Worm (Caenorhabditis elegans) whole organism, L1 larva: ENCODE results near the gene F59B2.9.

ENCODE experiments used
- C16A3.4 ChIP-seq: fragments of 150-350 bp; optimal IDR thresholded peaks from 2 replicates; lab custom pipeline; 2014; ENCODE audit warnings: missing biosample characterization, missing genetic modification characterization
- C34B4.2 ChIP-seq: sonication (generic microtip); optimal IDR thresholded peaks from 2 replicates; lab custom pipeline; 2017; ENCODE audit warnings: mild to moderate bottlenecking, missing genetic modification characterization, missing compliant biosample characterization
- aha-1 ChIP-seq: fragments of 150-350 bp; optimal IDR thresholded peaks from 2 replicates; lab custom pipeline; 2014; ENCODE audit warnings: missing biosample characterization, missing genetic modification characterization
- blmp-1 ChIP-seq: fragments of 150-350 bp; optimal IDR thresholded peaks from 2 replicates; lab custom pipeline; 2014; ENCODE audit warnings: missing biosample characterization, missing genetic modification characterization
- ceh-63 ChIP-seq: fragments of 200-800 bp; sonication (Bioruptor generic); optimal IDR thresholded peaks from 2 replicates; lab custom pipeline; 2018; ENCODE audit warnings: mild to moderate bottlenecking, missing genetic modification characterization, missing compliant biosample characterization
- ceh-8 ChIP-seq: fragments of 200-800 bp; sonication (Bioruptor generic); optimal IDR thresholded peaks from 2 replicates; lab custom pipeline; 2018; ENCODE audit warnings: mild to moderate bottlenecking, missing genetic modification characterization, moderate library complexity, missing compliant biosample characterization
- ceh-82 ChIP-seq, 3 experiments: fragments of 150-350 bp in 1 of 3; sonication (generic microtip) in 2 of 3; optimal IDR thresholded peaks; 2 replicates each; lab custom pipeline; 2014 to 2017; ENCODE audit warnings: missing biosample characterization in 3 of 3, missing genetic modification characterization in 3 of 3
- ceh-88 ChIP-seq: fragments of 200-800 bp; sonication (Bioruptor generic); IDR thresholded peaks from 2 replicates; pipeline ENCODE4 v1.3.6; 2022; ENCODE audit warnings: missing genetic modification characterization, missing compliant biosample characterization
- ceh-90 ChIP-seq: sonication (generic microtip); optimal IDR thresholded peaks from 2 replicates; lab custom pipeline; 2016; ENCODE audit warnings: missing genetic modification characterization, missing compliant biosample characterization
- dpl-1 ChIP-seq, 3 experiments: fragments of 150-350 bp in 2 of 3; sonication (generic microtip) in 1 of 3; optimal IDR thresholded peaks; 2 replicates each; lab custom pipeline; 2014 to 2017; ENCODE audit warnings: missing biosample characterization in 3 of 3, missing genetic modification characterization in 3 of 3, missing genetic modification reagents in 3 of 3
- dsc-1 ChIP-seq: sonication (generic microtip); optimal IDR thresholded peaks from 2 replicates; lab custom pipeline; 2016; ENCODE audit warnings: mild to moderate bottlenecking, missing genetic modification characterization, missing compliant biosample characterization
- efl-1 ChIP-seq, 4 experiments: fragments of 150-350 bp; optimal IDR thresholded peaks in 3 of 4; peaks in 1 of 4; 1 replicate in 1 of 4; 2 replicates in 3 of 4; lab custom pipeline; 2014; ENCODE audit warnings: missing biosample characterization in 2 of 4, missing genetic modification characterization in 2 of 4, missing genetic modification reagents in 2 of 4
- efl-3 ChIP-seq: fragments of 200-800 bp; sonication (Bioruptor generic); optimal IDR thresholded peaks from 2 replicates; lab custom pipeline; 2018; ENCODE audit warnings: mild to moderate bottlenecking, missing genetic modification characterization, missing compliant biosample characterization
- elt-2 ChIP-seq: sonication (generic microtip); optimal IDR thresholded peaks from 2 replicates; lab custom pipeline; 2016; ENCODE audit warnings: missing genetic modification characterization, mild to moderate bottlenecking, inconsistent platforms, missing compliant biosample characterization, missing genetic modification reagents
- elt-3 ChIP-seq, 6 experiments: fragments of 150-350 bp in 1 of 6; sonication (generic microtip); optimal IDR thresholded peaks; 2 replicates each; lab custom pipeline; 2017 to 2018; ENCODE audit warnings: missing biosample characterization in 6 of 6, missing genetic modification characterization in 6 of 6, inconsistent platforms in 1 of 6
- fkh-4 ChIP-seq: sonication (generic microtip); optimal IDR thresholded peaks from 2 replicates; lab custom pipeline; 2016; ENCODE audit warnings: missing compliant biosample characterization, missing genetic modification characterization, borderline replicate concordance
- fkh-8 ChIP-seq: sonication (generic microtip); optimal IDR thresholded peaks from 2 replicates; lab custom pipeline; 2016; ENCODE audit warnings: mild to moderate bottlenecking, missing genetic modification characterization, missing compliant biosample characterization
- fos-1 ChIP-seq: fragments of 150-350 bp; optimal IDR thresholded peaks from 2 replicates; lab custom pipeline; 2014; ENCODE audit warnings: missing biosample characterization, missing genetic modification characterization
- grh-1 ChIP-seq: fragments of 200-800 bp; sonication (Bioruptor generic); IDR thresholded peaks from 2 replicates; pipeline ENCODE4 v1.3.6; 2022; ENCODE audit warnings: missing genetic modification reagents, missing genetic modification characterization, missing compliant biosample characterization
- hlh-4 ChIP-seq: sonication (generic microtip); optimal IDR thresholded peaks from 2 replicates; lab custom pipeline; 2016; ENCODE audit warnings: mild to moderate bottlenecking, missing genetic modification characterization, missing compliant biosample characterization
- hpl-2 ChIP-seq: fragments of 150-350 bp; optimal IDR thresholded peaks from 2 replicates; lab custom pipeline; 2014; ENCODE audit warnings: missing biosample characterization, missing genetic modification reagents, missing genetic modification characterization
- isw-1 ChIP-seq: fragments of 200-800 bp; sonication (Bioruptor generic); IDR thresholded peaks from 2 replicates; pipeline ENCODE4 v1.3.6; 2022; ENCODE audit warnings: missing genetic modification characterization, missing compliant biosample characterization
- lin-13 ChIP-seq: fragments of 150-350 bp; optimal IDR thresholded peaks from 2 replicates; lab custom pipeline; 2014; ENCODE audit warnings: missing biosample characterization, missing genetic modification reagents, missing genetic modification characterization
- lin-14 ChIP-seq: fragments of 200-800 bp; sonication (Bioruptor generic); optimal IDR thresholded peaks from 2 replicates; lab custom pipeline; 2018; ENCODE audit warnings: mild to moderate bottlenecking, missing genetic modification characterization, moderate library complexity, missing compliant biosample characterization
- mab-9 ChIP-seq: fragments of 200-800 bp; sonication (Bioruptor generic); IDR thresholded peaks from 2 replicates; pipeline ENCODE4 v1.3.6; 2022; ENCODE audit warnings: missing genetic modification reagents, missing genetic modification characterization, missing compliant biosample characterization
- mep-1 ChIP-seq: fragments of 150-350 bp; optimal IDR thresholded peaks from 2 replicates; lab custom pipeline; 2014; ENCODE audit warnings: missing biosample characterization, missing genetic modification characterization
- nhr-20 ChIP-seq: sonication (generic microtip); optimal IDR thresholded peaks from 2 replicates; lab custom pipeline; 2016; ENCODE audit warnings: mild to moderate bottlenecking, missing genetic modification characterization, missing compliant biosample characterization
- nhr-237 ChIP-seq: fragments of 150-350 bp; optimal IDR thresholded peaks from 2 replicates; lab custom pipeline; 2014; ENCODE audit warnings: missing biosample characterization, missing genetic modification characterization
- nhr-71 ChIP-seq: sonication (generic microtip); optimal IDR thresholded peaks from 2 replicates; lab custom pipeline; 2016; ENCODE audit warnings: mild to moderate bottlenecking, missing genetic modification characterization, moderate library complexity, missing compliant biosample characterization
- nhr-76 ChIP-seq: sonication (generic microtip); optimal IDR thresholded peaks from 2 replicates; lab custom pipeline; 2017; ENCODE audit warnings: missing biosample characterization, missing genetic modification characterization
- nhr-77 ChIP-seq: fragments of 150-350 bp; optimal IDR thresholded peaks from 2 replicates; lab custom pipeline; 2014; ENCODE audit warnings: missing biosample characterization, missing genetic modification characterization
- nhr-84 ChIP-seq: sonication (generic microtip); optimal IDR thresholded peaks from 2 replicates; lab custom pipeline; 2017; ENCODE audit warnings: missing biosample characterization, missing genetic modification characterization
- nhr-85 ChIP-seq: sonication (generic microtip); peaks from one replicate; lab custom pipeline; 2016; ENCODE audit warnings: missing genetic modification characterization, inconsistent platforms, missing compliant biosample characterization
- pag-3 ChIP-seq: sonication (generic microtip); optimal IDR thresholded peaks from 2 replicates; lab custom pipeline; 2017; ENCODE audit warnings: missing genetic modification characterization, mild to moderate bottlenecking, missing compliant biosample characterization, antibody characterized with exemption, borderline replicate concordance; ENCODE audit not compliant: insufficient read depth
- pax-3 ChIP-seq: fragments of 200-800 bp; sonication (Bioruptor generic); optimal IDR thresholded peaks from 2 replicates; lab custom pipeline; 2018; ENCODE audit warnings: mild to moderate bottlenecking, missing genetic modification characterization, moderate library complexity, missing compliant biosample characterization
- rnt-1 ChIP-seq: sonication (generic microtip); optimal IDR thresholded peaks from 2 replicates; lab custom pipeline; 2016; ENCODE audit warnings: mild to moderate bottlenecking, missing genetic modification characterization, moderate library complexity, missing compliant biosample characterization
- sptf-1 ChIP-seq: fragments of 150-350 bp; optimal IDR thresholded peaks from 2 replicates; lab custom pipeline; 2014; ENCODE audit warnings: missing biosample characterization, missing genetic modification characterization
- sup-37 ChIP-seq: fragments of 200-800 bp; sonication (Bioruptor generic); optimal IDR thresholded peaks from 2 replicates; lab custom pipeline; 2018; ENCODE audit warnings: mild to moderate bottlenecking, missing genetic modification characterization, missing compliant biosample characterization
- swsn-7 ChIP-seq: sonication (generic microtip); optimal IDR thresholded peaks from 2 replicates; lab custom pipeline; 2016; ENCODE audit warnings: missing genetic modification characterization, missing compliant biosample characterization
- tbx-2 ChIP-seq: sonication (generic microtip); optimal IDR thresholded peaks from 2 replicates; lab custom pipeline; 2016; ENCODE audit warnings: missing genetic modification characterization, missing compliant biosample characterization
- unc-130 ChIP-seq: fragments of 150-350 bp; optimal IDR thresholded peaks from 2 replicates; lab custom pipeline; 2017; ENCODE audit warnings: missing biosample characterization, missing genetic modification characterization, inconsistent platforms
- unc-30 ChIP-seq: sonication (generic microtip); optimal IDR thresholded peaks from 2 replicates; lab custom pipeline; 2017; ENCODE audit warnings: missing biosample characterization, missing genetic modification characterization
- unc-98 ChIP-seq: fragments of 200-800 bp; sonication (Bioruptor generic); IDR thresholded peaks from 2 replicates; pipeline ENCODE4 v1.3.6; 2022; ENCODE audit warnings: missing genetic modification characterization, missing compliant biosample characterization
- vab-15 ChIP-seq: sonication (generic microtip); optimal IDR thresholded peaks from 2 replicates; lab custom pipeline; 2017; ENCODE audit warnings: missing genotype, mild to moderate bottlenecking, missing genetic modification characterization, missing compliant biosample characterization
- xbp-1 ChIP-seq: sonication (generic microtip); optimal IDR thresholded peaks from 2 replicates; lab custom pipeline; 2016; ENCODE audit warnings: missing genetic modification characterization, missing compliant biosample characterization
- zag-1 ChIP-seq: fragments of 150-350 bp; optimal IDR thresholded peaks from 2 replicates; lab custom pipeline; 2014; ENCODE audit warnings: missing biosample characterization, missing genetic modification characterization
- ztf-11 ChIP-seq, 2 experiments: sonication (generic microtip); optimal IDR thresholded peaks; 2 replicates each; lab custom pipeline; 2016 to 2017; ENCODE audit warnings: missing genetic modification characterization in 2 of 2, missing biosample characterization in 1 of 2, missing compliant biosample characterization in 1 of 2
- ztf-4 ChIP-seq: fragments of 150-350 bp; optimal IDR thresholded peaks from 2 replicates; lab custom pipeline; 2014; ENCODE audit warnings: missing biosample characterization, missing genetic modification characterization

Gene F59B2.9

ce11 chrIII:9053263-9053662 is 41.1 kb upstream of the F59B2.9 start:
- TF ChIP-seq ceh-88 (GFP tag; lab: Robert Waterston, UW) = no peak
- TF ChIP-seq ztf-11 (tag; optimal IDR thresholded peaks at IDR 0.05; lab: Kevin White, UChicago) = no peak
- TF ChIP-seq nhr-77 (tag; lab: Kevin White, UChicago) = no peak
- no peak for TF ChIP-seq hlh-4 (tag; lab: Kevin White, UChicago)
- no peak for TF ChIP-seq ceh-90 (tag; lab: Kevin White, UChicago)
- no peak for TF ChIP-seq nhr-84 (tag; lab: Kevin White, UChicago)
- no peak for TF ChIP-seq rnt-1 (tag; lab: Kevin White, UChicago)
- TF ChIP-seq vab-15 (tag; lab: Kevin White, UChicago) = no peak
- no peak for TF ChIP-seq lin-13 (GFP tag; lab: Kevin White, UChicago)
- TF ChIP-seq efl-1 (optimal IDR thresholded peaks at IDR 0.05; lab: Kevin White, UChicago) = no peak
- TF ChIP-seq efl-1 (GFP tag; optimal IDR thresholded peaks at IDR 0.05 in 1 of 2; lab: Kevin White, UChicago) = no peak
- peak; percentile 3 for TF ChIP-seq lin-14
- TF ChIP-seq zag-1 = no peak
- no peak for TF ChIP-seq unc-98
- TF ChIP-seq efl-3 = no peak
- TF ChIP-seq elt-2 (tag; lab: Kevin White, UChicago) = no peak
- peak; percentile 19 for TF ChIP-seq C34B4.2 (tag; lab: Kevin White, UChicago)
- TF ChIP-seq sup-37 (GFP tag; lab: Kevin White, UChicago) = no peak
- peak; percentile 47 for TF ChIP-seq nhr-85 (tag; lab: Kevin White, UChicago)
- no peak for TF ChIP-seq nhr-76 (tag; lab: Kevin White, UChicago)
- peak; percentile 19 for TF ChIP-seq nhr-237 (tag; lab: Kevin White, UChicago)
- no peak for TF ChIP-seq ceh-8 (GFP tag; lab: Kevin White, UChicago)

ce11 chrIII:9052371-9052978 is 40.3 kb upstream of the F59B2.9 start:
- TF ChIP-seq blmp-1 (tag; lab: Kevin White, UChicago) = peak; percentile 31
- no peak for TF ChIP-seq fkh-4 (tag; lab: Kevin White, UChicago)
- TF ChIP-seq unc-130 (tag; lab: Kevin White, UChicago) = peak; percentile 48
- peak; percentile 52 for TF ChIP-seq mep-1 (tag; lab: Kevin White, UChicago)
- no peak for TF ChIP-seq ceh-63 (GFP tag; lab: Kevin White, UChicago)
- peak; percentile 66 for TF ChIP-seq fkh-8 (tag; lab: Kevin White, UChicago)
- no peak for TF ChIP-seq nhr-237 (tag; lab: Kevin White, UChicago)
- no peak for TF ChIP-seq dpl-1 (GFP tag; optimal IDR thresholded peaks at IDR 0.05; lab: Kevin White, UChicago)
- TF ChIP-seq efl-1 (optimal IDR thresholded peaks at IDR 0.05; lab: Kevin White, UChicago) = peak; percentile 49 to 50
- TF ChIP-seq efl-1 (GFP tag; optimal IDR thresholded peaks at IDR 0.05 in 1 of 2; lab: Kevin White, UChicago) = peak in 1 of 2 experiments; percentile 87
- TF ChIP-seq nhr-77 (tag; lab: Kevin White, UChicago) = no peak
- peak; percentile 62 for TF ChIP-seq mab-9
- peak; percentile 1 for TF ChIP-seq ztf-4
- TF ChIP-seq hpl-2 = no peak
- no peak; the same call in 1 of the 2 replicates for TF ChIP-seq grh-1 (GFP tag; lab: Robert Waterston, UW)
- no peak for TF ChIP-seq elt-3 (tag; optimal IDR thresholded peaks at IDR 0.05; lab: Kevin White, UChicago)
- no peak for TF ChIP-seq sup-37 (GFP tag; lab: Kevin White, UChicago)
- TF ChIP-seq swsn-7 (tag; lab: Kevin White, UChicago) = peak; percentile 30
- TF ChIP-seq pag-3 (tag; lab: Kevin White, UChicago) = peak; percentile 6
- peak; percentile 58 for TF ChIP-seq nhr-71
- TF ChIP-seq C16A3.4 (tag; lab: Kevin White, UChicago) = no peak
- peak in 2 of 3 experiments; percentile 36 to 58 for TF ChIP-seq ceh-82 (tag; optimal IDR thresholded peaks at IDR 0.05; lab: Kevin White, UChicago)
- TF ChIP-seq aha-1 (tag; lab: Kevin White, UChicago) = no peak
- no peak for TF ChIP-seq fos-1
- TF ChIP-seq isw-1 (GFP tag; lab: Robert Waterston, UW) = no peak
- TF ChIP-seq ceh-88 (GFP tag; lab: Robert Waterston, UW) = peak; percentile 41; the same call in 1 of the 2 replicates
- TF ChIP-seq unc-30 (tag; lab: Kevin White, UChicago) = no peak
- TF ChIP-seq vab-15 (tag; lab: Kevin White, UChicago) = no peak
- TF ChIP-seq dsc-1 (tag; lab: Kevin White, UChicago) = peak; percentile 42
- TF ChIP-seq lin-14 = peak; percentile 67
- peak; percentile 49 for TF ChIP-seq rnt-1 (tag; lab: Kevin White, UChicago)
- TF ChIP-seq tbx-2 = peak; percentile 36
- TF ChIP-seq pax-3 = no peak
- TF ChIP-seq ceh-90 (tag; lab: Kevin White, UChicago) = no peak
- TF ChIP-seq nhr-85 (tag; lab: Kevin White, UChicago) = no peak
- TF ChIP-seq xbp-1 (tag; lab: Kevin White, UChicago) = peak; percentile 49
- peak; percentile 57 for TF ChIP-seq nhr-20 (tag; lab: Kevin White, UChicago)
- TF ChIP-seq nhr-76 (tag; lab: Kevin White, UChicago) = no peak
- no peak for TF ChIP-seq sptf-1
